Fruit fly (Drosophila melanogaster) whole organism, embryonic: ENCODE results near the gene CG42465.

Source experiments
- CG12744 ChIP-seq: fragments of 200-800 bp; sonication (Bioruptor generic); optimal IDR thresholded peaks from 2 replicates; lab custom pipeline; 2016; ENCODE audit warnings: missing biosample characterization, missing genetic modification characterization
- CG15479 ChIP-seq: fragments of 200-800 bp; sonication (Bioruptor generic); optimal IDR thresholded peaks from 3 replicates; lab custom pipeline; 2019; ENCODE audit warnings: missing biosample characterization, mild to moderate bottlenecking, missing genetic modification characterization, moderate library complexity
- CG1832 ChIP-seq: fragments of 200-800 bp; sonication (Bioruptor generic); optimal IDR thresholded peaks from 2 replicates; lab custom pipeline; 2017; ENCODE audit warnings: missing biosample characterization, mild to moderate bottlenecking, missing genetic modification characterization, inconsistent platforms
- CG2875 ChIP-seq: fragments of 200-800 bp; sonication (Bioruptor generic); optimal IDR thresholded peaks from 2 replicates; lab custom pipeline; 2017; ENCODE audit warnings: missing biosample characterization, mild to moderate bottlenecking, missing genetic modification characterization, missing genetic modification reagents
- CG34224 ChIP-seq: fragments of 200-800 bp; sonication (Bioruptor generic); IDR thresholded peaks from 3 replicates; pipeline ENCODE4 v1.3.6; 2022; ENCODE audit warnings: missing biosample characterization, missing genetic modification characterization; ENCODE audit not compliant: partially characterized antibody
- CG3726 ChIP-seq: fragments of 200-800 bp; sonication (Bioruptor generic); IDR thresholded peaks from 3 replicates; pipeline ENCODE4, ENCODE4 v1.3.6; 2022; ENCODE audit warnings: missing biosample characterization, missing genetic modification characterization
- CG3847 ChIP-seq: fragments of 200-800 bp; sonication (Bioruptor generic); IDR thresholded peaks from 2 replicates; pipeline ENCODE4 v1.3.6; 2022; ENCODE audit warnings: missing biosample characterization, missing genetic modification characterization
- CG4424 ChIP-seq: fragments of 200-800 bp; sonication (Bioruptor generic); optimal IDR thresholded peaks from 3 replicates; lab custom pipeline; 2016; ENCODE audit warnings: missing biosample characterization, missing genetic modification characterization
- CG4820 ChIP-seq: fragments of 200-800 bp; sonication (Bioruptor generic); optimal IDR thresholded peaks from 3 replicates; lab custom pipeline; 2016; ENCODE audit warnings: missing biosample characterization, missing genetic modification characterization
- CG7556 ChIP-seq: fragments of 200-800 bp; sonication (Bioruptor generic); optimal IDR thresholded peaks from 2 replicates; lab custom pipeline; 2017; ENCODE audit warnings: missing biosample characterization, mild to moderate bottlenecking, missing genetic modification characterization
- CG8290 ChIP-seq, 3 experiments: fragments of 200-800 bp; sonication (Bioruptor generic); optimal IDR thresholded peaks; 2 replicates each; lab custom pipeline; 2016 to 2019; ENCODE audit warnings: missing biosample characterization in 3 of 3, missing genetic modification characterization in 3 of 3, mild to moderate bottlenecking in 2 of 3, moderate library complexity in 1 of 3
- CTCF ChIP-seq: fragments of 200-800 bp; sonication (Bioruptor generic); optimal IDR thresholded peaks from 2 replicates; lab custom pipeline; 2017; ENCODE audit warnings: missing biosample characterization, mild to moderate bottlenecking, missing genetic modification characterization, moderate library complexity
- CoRest ChIP-seq: fragments of 200-800 bp; sonication (Bioruptor generic); optimal IDR thresholded peaks from 3 replicates; lab custom pipeline; 2018; ENCODE audit warnings: missing biosample characterization, mild to moderate bottlenecking, missing genetic modification characterization, moderate library complexity
- Dip3 ChIP-seq: fragments of 200-800 bp; sonication (Bioruptor generic); optimal IDR thresholded peaks from 3 replicates; lab custom pipeline; 2016; ENCODE audit warnings: missing biosample characterization, missing genetic modification characterization
- Dll ChIP-seq: fragments of 200-800 bp; sonication (Bioruptor generic); IDR thresholded peaks from 4 replicates; pipeline ENCODE4 v1.3.6; 2022; ENCODE audit warnings: missing biosample characterization, missing genetic modification characterization; ENCODE audit not compliant: partially characterized antibody
- Fer3 ChIP-seq: fragments of 200-800 bp; sonication (Bioruptor generic); optimal IDR thresholded peaks from 2 replicates; lab custom pipeline; 2018; ENCODE audit warnings: missing biosample characterization, mild to moderate bottlenecking, missing genetic modification characterization, moderate library complexity
- HHEX ChIP-seq: fragments of 200-800 bp; sonication (Bioruptor generic); optimal IDR thresholded peaks from 3 replicates; lab custom pipeline; 2017; ENCODE audit warnings: missing biosample characterization, mild to moderate bottlenecking, missing genetic modification characterization, missing genetic modification reagents
- HLH54F ChIP-seq: fragments of 200-800 bp; sonication (Bioruptor generic); optimal IDR thresholded peaks from 3 replicates; lab custom pipeline; 2016; ENCODE audit warnings: missing biosample characterization, missing genetic modification characterization
- Nf-YA ChIP-seq: fragments of 200-800 bp; sonication (Bioruptor generic); IDR thresholded peaks from 2 replicates; pipeline ENCODE4 v1.3.6; 2022; ENCODE audit warnings: missing biosample characterization, missing genetic modification characterization
- Nf-YC ChIP-seq: fragments of 200-800 bp; optimal IDR thresholded peaks from 3 replicates; lab custom pipeline; 2019; ENCODE audit warnings: missing biosample characterization, mild to moderate bottlenecking, missing genetic modification characterization, moderate library complexity
- Oaz ChIP-seq: fragments of 200-800 bp; sonication (Bioruptor generic); IDR thresholded peaks from 2 replicates; pipeline ENCODE4 v1.3.6; 2022; ENCODE audit warnings: missing biosample characterization, missing genetic modification characterization
- Poxn ChIP-seq: fragments of 200-800 bp; sonication (Bioruptor generic); IDR thresholded peaks from 2 replicates; pipeline ENCODE4 v1.3.6; 2022; ENCODE audit warnings: missing biosample characterization, missing genetic modification characterization
- Ptx1 ChIP-seq: fragments of 200-800 bp; sonication (Bioruptor generic); IDR thresholded peaks from 2 replicates; pipeline ENCODE4 v1.3.6; 2022; ENCODE audit warnings: missing biosample characterization, missing genetic modification characterization
- Sox102F ChIP-seq: fragments of 200-800 bp; sonication (Bioruptor generic); optimal IDR thresholded peaks from 2 replicates; lab custom pipeline; 2018; ENCODE audit warnings: missing biosample characterization, mild to moderate bottlenecking, missing genetic modification characterization, moderate library complexity
- Sry-δ ChIP-seq: fragments of 200-800 bp; sonication (Bioruptor generic); optimal IDR thresholded peaks from 2 replicates; lab custom pipeline; 2016; ENCODE audit warnings: missing biosample characterization, missing genetic modification characterization
- Ssrp ChIP-seq: fragments of 200-800 bp; sonication (Bioruptor generic); optimal IDR thresholded peaks from 2 replicates; lab custom pipeline; 2018; ENCODE audit warnings: missing biosample characterization, mild to moderate bottlenecking, missing genetic modification characterization, moderate library complexity
- aop ChIP-seq: fragments of 200-800 bp; sonication (Bioruptor generic); IDR thresholded peaks from 2 replicates; pipeline ENCODE4 v1.3.6; 2022; ENCODE audit warnings: missing biosample characterization, missing genetic modification characterization
- ap ChIP-seq: fragments of 200-800 bp; sonication (Bioruptor generic); IDR thresholded peaks from 2 replicates; pipeline ENCODE4 v1.3.6; 2022; ENCODE audit warnings: missing biosample characterization, missing genetic modification characterization
- ara ChIP-seq: fragments of 200-800 bp; sonication (Bioruptor generic); IDR thresholded peaks from 2 replicates; pipeline ENCODE4 v1.3.6; 2022; ENCODE audit warnings: missing biosample characterization, missing genetic modification characterization
- chinmo ChIP-seq: fragments of 200-800 bp; sonication (Bioruptor generic); IDR thresholded peaks from 4 replicates; pipeline ENCODE4 v1.3.6; 2022; ENCODE audit warnings: missing biosample characterization, missing genetic modification characterization; ENCODE audit not compliant: partially characterized antibody
- chm ChIP-seq: fragments of 200-800 bp; sonication (Bioruptor generic); IDR thresholded peaks from 2 replicates; pipeline ENCODE4 v1.3.6; 2022; ENCODE audit warnings: missing biosample characterization, missing genetic modification characterization
- dmrt11E ChIP-seq: fragments of 200-800 bp; sonication (Bioruptor generic); optimal IDR thresholded peaks from 3 replicates; lab custom pipeline; 2018; ENCODE audit warnings: missing biosample characterization, mild to moderate bottlenecking, missing genetic modification characterization, moderate library complexity
- ewg ChIP-seq: fragments of 200-800 bp; sonication (Bioruptor generic); optimal IDR thresholded peaks from 3 replicates; lab custom pipeline; 2017; ENCODE audit warnings: mild to moderate bottlenecking, missing biosample characterization, missing genetic modification reagents, missing genetic modification characterization
- gcm2 ChIP-seq: fragments of 200-800 bp; sonication (Bioruptor generic); optimal IDR thresholded peaks from 2 replicates; lab custom pipeline; 2016; ENCODE audit warnings: missing biosample characterization, missing genetic modification characterization
- gro ChIP-seq: fragments of 200-800 bp; sonication (Bioruptor generic); optimal IDR thresholded peaks from 2 replicates; lab custom pipeline; 2016; ENCODE audit warnings: missing biosample characterization, missing genetic modification characterization
- her ChIP-seq: fragments of 200-800 bp; sonication (Bioruptor generic); optimal IDR thresholded peaks from 2 replicates; lab custom pipeline; 2016; ENCODE audit warnings: missing biosample characterization, missing genetic modification characterization
- nerfin-1 ChIP-seq: fragments of 200-800 bp; sonication (Bioruptor generic); optimal IDR thresholded peaks from 3 replicates; lab custom pipeline; 2019; ENCODE audit warnings: missing biosample characterization, mild to moderate bottlenecking, missing genetic modification characterization, moderate library complexity
- nerfin-2 ChIP-seq: fragments of 200-800 bp; sonication (Bioruptor generic); IDR thresholded peaks from 2 replicates; pipeline ENCODE4 v1.3.6; 2022; ENCODE audit warnings: missing biosample characterization, missing genetic modification characterization; ENCODE audit not compliant: partially characterized antibody
- pho ChIP-seq: fragments of 200-800 bp; sonication (Bioruptor generic); optimal IDR thresholded peaks from 2 replicates; lab custom pipeline; 2016; ENCODE audit warnings: missing biosample characterization, missing genetic modification characterization
- pros ChIP-seq: fragments of 200-800 bp; sonication (Bioruptor generic); optimal IDR thresholded peaks from 3 replicates; lab custom pipeline; 2019; ENCODE audit warnings: missing biosample characterization, mild to moderate bottlenecking, missing genetic modification characterization, moderate library complexity
- seq ChIP-seq: fragments of 200-800 bp; sonication (Bioruptor generic); IDR thresholded peaks from 2 replicates; pipeline ENCODE4 v1.3.6; 2022; ENCODE audit warnings: missing biosample characterization, missing genetic modification characterization
- twi ChIP-seq: fragments of 200-800 bp; optimal IDR thresholded peaks from 2 replicates; lab custom pipeline; 2019; ENCODE audit warnings: missing biosample characterization, mild to moderate bottlenecking, missing genetic modification characterization, moderate library complexity
- unc-4 ChIP-seq: fragments of 200-800 bp; sonication (Bioruptor generic); IDR thresholded peaks from 2 replicates; pipeline ENCODE4 v1.3.6; 2022; ENCODE audit warnings: missing biosample characterization, missing genetic modification characterization; ENCODE audit not compliant: partially characterized antibody
- zfh1 ChIP-seq: fragments of 200-800 bp; sonication (Bioruptor generic); IDR thresholded peaks from 3 replicates; pipeline ENCODE4 v1.3.6; 2022; ENCODE audit warnings: missing biosample characterization, missing genetic modification characterization

The CG42465 gene

DNA sequence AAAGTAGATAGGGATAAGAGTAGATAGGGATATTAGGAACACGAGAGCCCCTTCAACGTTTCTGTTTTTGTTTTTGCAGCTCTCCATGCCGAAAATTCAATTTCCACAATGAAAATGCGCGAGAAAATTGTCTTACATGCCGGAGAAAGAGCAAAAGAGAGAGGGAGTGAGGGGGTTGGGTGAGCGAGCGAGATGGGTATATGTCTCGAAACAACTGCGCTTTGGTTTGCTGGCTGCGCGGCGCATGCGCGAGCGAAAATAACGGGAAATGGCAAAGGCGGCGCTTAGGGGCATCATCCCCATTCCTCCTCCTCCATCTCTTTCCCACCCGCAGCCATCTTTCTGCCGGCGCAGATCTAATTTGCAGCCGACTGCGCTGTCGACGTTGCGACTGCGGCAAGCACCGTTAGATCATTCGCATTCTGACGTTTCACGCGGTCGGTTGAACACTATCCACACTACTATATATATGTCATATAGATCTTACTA, 37.6 kb upstream of the CG42465 start, which contains the start of gene Drgx (continued):
- TF ChIP-seq Sox102F (no peak), CoRest (tag; lab: Kevin White, UChicago) (peak; percentile 6), CTCF (peak; percentile 14), CG4820 (GFP tag; lab: Kevin White, UChicago) (no peak), Nf-YA (GFP tag; lab: Robert Waterston, UW) (peak; percentile 92), nerfin-2 (GFP tag; lab: Robert Waterston, UW) (peak; percentile 17; the same call in 1 of the 2 replicates), chinmo (GFP tag; lab: Robert Waterston, UW) (peak; percentile 58; the same call in 1 of the 4 replicates), Poxn (GFP tag; lab: Robert Waterston, UW) (no peak), CG1832 (GFP tag; lab: Kevin White, UChicago) (peak; percentile 93), Dll (GFP tag; lab: Robert Waterston, UW) (0 out of 4 replicates have a peak, but pooled peaks have one; percentile 20), CG7556 (GFP tag; lab: Kevin White, UChicago) (no peak), CG34224 (GFP tag; lab: Robert Waterston, UW) (peak; percentile 35; the same call in 2 of the 3 replicates), Nf-YC (tag; lab: Kevin White, UChicago) (peak; percentile 98), nerfin-1 (tag; lab: Kevin White, UChicago) (peak; percentile 64), twi (tag; lab: Kevin White, UChicago) (no peak), unc-4 (GFP tag; lab: Robert Waterston, UW) (0 out of 2 replicates have a peak, but pooled peaks have one; percentile 14), ewg (GFP tag; lab: Kevin White, UChicago) (peak; percentile 97), zfh1 (0 out of 3 replicates have a peak, but pooled peaks have one; percentile 40), CG15479 (peak; percentile 24), CG4424 (no peak), pros (GFP tag; lab: Kevin White, UChicago) (peak; percentile 66), chm (0 out of 2 replicates have a peak, but pooled peaks have one; percentile 37), seq (GFP tag; lab: Robert Waterston, UW) (peak; percentile 82)

DNA sequence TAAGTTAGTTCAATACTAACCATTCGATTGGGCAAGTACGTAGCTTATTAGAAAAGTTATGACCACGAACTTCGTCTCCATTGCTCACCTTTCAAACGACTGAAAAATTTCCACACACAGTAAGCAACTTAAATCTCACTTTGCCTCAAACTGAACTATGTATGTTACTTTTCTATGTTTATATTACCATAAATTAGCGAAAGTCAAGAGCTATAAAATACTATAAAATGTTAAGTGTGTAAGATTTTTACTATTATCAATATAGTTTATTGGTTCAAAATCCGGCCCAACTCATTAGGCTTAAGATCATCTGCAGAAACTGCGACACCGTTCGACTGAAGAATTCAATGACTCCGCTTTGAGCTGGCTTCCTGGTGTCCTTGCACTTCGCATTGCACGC, 31.5 kb upstream of the CG42465 start, which contains the start of gene Sfp24Ba:
TSS of gene Sfp24Ba (minus strand) at position 101 of the 400 bp plus-strand sequence.
- TF ChIP-seq dmrt11E (tag; lab: Kevin White, UChicago) (no peak), Oaz (GFP tag; lab: Robert Waterston, UW) (no peak), HLH54F (GFP tag; lab: Kevin White, UChicago) (no peak), Dip3 (no peak), Sry-δ (GFP tag; lab: Kevin White, UChicago) (no peak), Ptx1 (GFP tag; lab: Robert Waterston, UW) (no peak), CG3847 (GFP tag; lab: Robert Waterston, UW) (no peak), Fer3 (tag; lab: Kevin White, UChicago) (no peak)

DNA sequence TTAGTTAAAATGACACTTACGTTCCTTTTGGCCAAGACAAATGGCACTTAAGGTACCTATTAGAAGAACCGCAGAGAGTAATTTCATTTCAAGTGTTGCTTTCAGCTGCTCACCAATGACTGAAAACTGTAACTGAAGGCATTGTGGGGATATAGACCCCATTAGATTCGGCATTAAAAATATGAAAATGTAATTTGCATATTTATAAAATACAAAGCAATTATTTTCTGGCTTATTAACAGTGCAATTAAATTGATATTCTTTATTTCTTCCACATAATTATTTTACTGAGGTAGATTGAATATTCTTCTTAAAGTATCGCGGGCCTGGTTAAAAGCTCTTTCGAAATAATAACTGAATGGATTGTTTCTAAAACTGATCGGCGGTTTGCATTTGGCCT, 31.0 kb upstream of the CG42465 start, which contains the start of gene Sfp24Bd:
TSS of gene Sfp24Bd (minus strand) at position 101 of the 400 bp plus-strand sequence.
- TF ChIP-seq her (GFP tag; lab: Kevin White, UChicago) (no peak), CG8290 (GFP tag; optimal IDR thresholded peaks at IDR 0.05; lab: Kevin White, UChicago) (no peak), CG8290 (tag; optimal IDR thresholded peaks at IDR 0.05; lab: Kevin White, UChicago) (no peak), Ssrp (tag; lab: Kevin White, UChicago) (no peak), ara (no peak), HHEX (GFP tag; lab: Kevin White, UChicago) (no peak), CTCF (no peak), CG3726 (GFP tag; lab: Robert Waterston, UW) (no peak), CG12744 (GFP tag; lab: Kevin White, UChicago) (no peak), pho (GFP tag; lab: Kevin White, UChicago) (no peak), gro (GFP tag; lab: Kevin White, UChicago) (no peak), CG2875 (GFP tag; lab: Kevin White, UChicago) (no peak), nerfin-1 (tag; lab: Kevin White, UChicago) (no peak), aop (GFP tag; lab: Robert Waterston, UW) (no peak), ap (GFP tag; lab: Robert Waterston, UW) (no peak), gcm2 (GFP tag; lab: Kevin White, UChicago) (no peak)
